Fruit fly (Drosophila melanogaster): Measurements from ENCODE around the gene GILT1.

DNA sequence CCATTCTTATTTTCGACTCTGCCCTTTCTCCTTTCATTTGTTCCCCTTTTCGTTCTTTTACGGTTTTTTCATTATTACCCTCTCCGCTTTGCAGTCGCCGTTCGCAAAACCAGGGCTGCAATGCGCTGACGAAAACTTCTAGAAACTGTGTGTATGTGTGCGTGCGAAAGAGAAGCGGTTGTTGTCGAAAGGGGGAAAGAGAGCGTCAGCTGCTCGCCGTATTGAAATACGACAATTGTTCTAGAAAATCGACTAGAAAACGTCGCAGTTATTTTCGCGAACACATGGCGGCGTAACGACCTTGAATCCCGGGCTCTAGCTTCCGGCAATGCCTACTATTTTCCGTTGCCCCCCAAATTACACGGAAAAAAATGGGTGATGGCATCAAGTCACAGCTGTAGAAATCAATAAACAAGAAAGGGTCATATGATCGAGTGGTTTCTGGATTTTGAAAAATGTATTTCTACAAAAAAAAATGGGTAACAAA, 19.0 kb downstream of the GILT1 start:
- TF ChIP-seq CG8478 (optimal IDR thresholded peaks at IDR 0.05) (no peak), CTCF (optimal IDR thresholded peaks at IDR 0.05) (no peak)
